Worm (Caenorhabditis elegans) whole organism, young adult: ENCODE results near the gene F40G9.7.

Experiments used
- F37B4.10 ChIP-seq: fragments of 200-800 bp; sonication (Bioruptor generic); IDR thresholded peaks from 2 replicates; pipeline ENCODE4 v1.3.6; 2022; ENCODE audit warnings: missing genetic modification characterization, missing compliant biosample characterization
- F39B2.1 ChIP-seq: fragments of 200-800 bp; sonication (Bioruptor generic); IDR thresholded peaks from 2 replicates; pipeline ENCODE4 v1.3.6; 2022; ENCODE audit warnings: missing genetic modification reagents, missing genetic modification characterization, missing compliant biosample characterization
- F55B11.4 ChIP-seq: sonication (generic microtip); optimal IDR thresholded peaks from 2 replicates; lab custom pipeline; 2016; ENCODE audit warnings: missing compliant biosample characterization, missing genetic modification characterization, borderline replicate concordance; ENCODE audit not compliant: insufficient read depth
- F57C9.4 ChIP-seq: sonication (generic microtip); optimal IDR thresholded peaks from 2 replicates; lab custom pipeline; 2017; ENCODE audit warnings: mild to moderate bottlenecking, missing genetic modification characterization, missing compliant biosample characterization
- T26A5.8 ChIP-seq: sonication (generic microtip); optimal IDR thresholded peaks from 2 replicates; lab custom pipeline; 2016; ENCODE audit warnings: missing genetic modification characterization, missing compliant biosample characterization
- Y79H2A.3 ChIP-seq: fragments of 200-800 bp; sonication (Bioruptor generic); conservative IDR thresholded peaks from 2 replicates; pipeline ENCODE4 v1.3.6; 2022; ENCODE audit warnings: missing genetic modification reagents, missing genetic modification characterization, missing compliant biosample characterization
- akir-1 ChIP-seq: fragments of 200-800 bp; sonication (Bioruptor generic); optimal IDR thresholded peaks from 2 replicates; lab custom pipeline; 2018; ENCODE audit warnings: mild to moderate bottlenecking, missing genetic modification characterization, moderate library complexity, missing compliant biosample characterization
- ama-1 ChIP-seq, 3 experiments: fragments of 150-350 bp in 1 of 3; sonication (generic microtip) in 2 of 3; optimal IDR thresholded peaks; 2 replicates each; lab custom pipeline; 2014 to 2018; ENCODE audit warnings: missing biosample characterization in 2 of 3, missing genetic modification characterization in 2 of 3, missing genetic modification reagents in 2 of 3
- atf-7 ChIP-seq: sonication (generic microtip); optimal IDR thresholded peaks from 2 replicates; lab custom pipeline; 2017; ENCODE audit warnings: mild to moderate bottlenecking, missing genetic modification characterization, missing compliant biosample characterization
- athp-1 ChIP-seq: sonication (generic microtip); optimal IDR thresholded peaks from 2 replicates; lab custom pipeline; 2017; ENCODE audit warnings: mild to moderate bottlenecking, missing genetic modification characterization, missing compliant biosample characterization
- attf-5 ChIP-seq: fragments of 200-800 bp; sonication (Bioruptor generic); optimal IDR thresholded peaks from 2 replicates; lab custom pipeline; 2018; ENCODE audit warnings: mild to moderate bottlenecking, missing genetic modification characterization, missing compliant biosample characterization
- ekl-4 ChIP-seq: fragments of 200-800 bp; sonication (Bioruptor generic); IDR thresholded peaks from 2 replicates; pipeline ENCODE4 v1.3.6; 2022; ENCODE audit warnings: missing genetic modification reagents, missing genetic modification characterization, missing compliant biosample characterization
- him-1 ChIP-seq: sonication (generic microtip); optimal IDR thresholded peaks from 2 replicates; lab custom pipeline; 2016; ENCODE audit warnings: missing genotype, missing genetic modification reagents, missing genetic modification characterization, missing compliant biosample characterization
- hlh-12 ChIP-seq: sonication (generic microtip); optimal IDR thresholded peaks from 2 replicates; lab custom pipeline; 2016; ENCODE audit warnings: missing genetic modification characterization, missing compliant biosample characterization
- hrde-1 ChIP-seq: sonication (generic microtip); optimal IDR thresholded peaks from 2 replicates; lab custom pipeline; 2016; ENCODE audit warnings: missing genetic modification characterization, mild to moderate bottlenecking, missing compliant biosample characterization, moderate library complexity, missing genotype, missing genetic modification reagents, borderline replicate concordance
- hsf-1 ChIP-seq: fragments of 200-800 bp; sonication (Bioruptor generic); IDR thresholded peaks from 2 replicates; pipeline ENCODE4 v1.3.6; 2022; ENCODE audit warnings: missing genetic modification reagents, missing genetic modification characterization, missing compliant biosample characterization
- let-607 ChIP-seq, 2 experiments: fragments of 200-800 bp in 1 of 2; sonication (Bioruptor generic) in 1 of 2; sonication (generic microtip) in 1 of 2; optimal IDR thresholded peaks; 2 replicates each; lab custom pipeline; 2016 to 2018; ENCODE audit warnings: mild to moderate bottlenecking in 2 of 2, missing compliant biosample characterization in 2 of 2, missing genetic modification characterization in 2 of 2, moderate library complexity in 2 of 2, missing genotype in 1 of 2
- lsl-1 ChIP-seq: fragments of 200-800 bp; sonication (Bioruptor generic); optimal IDR thresholded peaks from 2 replicates; lab custom pipeline; 2018; ENCODE audit warnings: mild to moderate bottlenecking, missing genetic modification characterization, moderate library complexity, missing compliant biosample characterization
- lsy-27 ChIP-seq: sonication (generic microtip); optimal IDR thresholded peaks from 2 replicates; lab custom pipeline; 2017; ENCODE audit warnings: missing genetic modification characterization, mild to moderate bottlenecking, missing compliant biosample characterization, antibody characterized with exemption, missing genotype, borderline replicate concordance; ENCODE audit not compliant: insufficient read depth
- madf-8 ChIP-seq: fragments of 200-800 bp; sonication (Bioruptor generic); conservative IDR thresholded peaks from 2 replicates; pipeline ENCODE4 v1.3.6; 2022; ENCODE audit warnings: missing genetic modification reagents, missing genetic modification characterization, missing compliant biosample characterization
- mxl-1 ChIP-seq: sonication (generic microtip); optimal IDR thresholded peaks from 2 replicates; lab custom pipeline; 2016; ENCODE audit warnings: missing genetic modification characterization, missing compliant biosample characterization
- nhr-120 ChIP-seq: fragments of 200-800 bp; sonication (Bioruptor generic); IDR thresholded peaks from 2 replicates; pipeline ENCODE4 v1.3.6; 2022; ENCODE audit warnings: missing genetic modification characterization, missing compliant biosample characterization
- nhr-179 ChIP-seq: sonication (generic microtip); optimal IDR thresholded peaks from 2 replicates; lab custom pipeline; 2016; ENCODE audit warnings: mild to moderate bottlenecking, missing genetic modification characterization, missing compliant biosample characterization
- zfh-2 ChIP-seq: fragments of 200-800 bp; sonication (Bioruptor generic); conservative IDR thresholded peaks from 2 replicates; pipeline ENCODE4 v1.3.6; 2022; ENCODE audit warnings: missing genetic modification reagents, missing genetic modification characterization, missing compliant biosample characterization
- zim-3 ChIP-seq: sonication (generic microtip); optimal IDR thresholded peaks from 2 replicates; lab custom pipeline; 2017; ENCODE audit warnings: mild to moderate bottlenecking, missing genetic modification characterization, moderate library complexity, missing compliant biosample characterization
- ztf-28 ChIP-seq: fragments of 200-800 bp; sonication (Bioruptor generic); IDR thresholded peaks from 2 replicates; pipeline ENCODE4 v1.3.6; 2022; ENCODE audit warnings: missing genetic modification reagents, missing genetic modification characterization, missing compliant biosample characterization

F40G9.7 gene

ce11 chrIII:208793-209694 is 43.6 kb downstream of the F40G9.7 start:
- TF ChIP-seq hlh-12, result no peak
- no peak for TF ChIP-seq ama-1 (optimal IDR thresholded peaks at IDR 0.05; lab: Kevin White, UChicago)
- TF ChIP-seq ama-1 (GFP tag; optimal IDR thresholded peaks at IDR 0.05; lab: Kevin White, UChicago), result no peak
- TF ChIP-seq Y79H2A.3 (GFP tag; lab: Robert Waterston, UW), result no peak
- no peak for TF ChIP-seq madf-8 (GFP tag; lab: Robert Waterston, UW)
- TF ChIP-seq lsl-1 (GFP tag; lab: Kevin White, UChicago), result no peak
- TF ChIP-seq him-1, result no peak
- TF ChIP-seq zfh-2, result no peak
- no peak for TF ChIP-seq hsf-1 (GFP tag; lab: Robert Waterston, UW)
- TF ChIP-seq nhr-120 (GFP tag; lab: Robert Waterston, UW), result no peak
- no peak for TF ChIP-seq atf-7 (tag; lab: Kevin White, UChicago)

- no peak for TF ChIP-seq ekl-4
- no peak for TF ChIP-seq akir-1
- no peak for TF ChIP-seq hrde-1 (tag; lab: Kevin White, UChicago)
- TF ChIP-seq mxl-1 (tag; lab: Kevin White, UChicago), result no peak
- no peak for TF ChIP-seq ztf-28 (GFP tag; lab: Robert Waterston, UW)
- TF ChIP-seq nhr-120 (GFP tag; lab: Robert Waterston, UW), result no peak
- no peak for TF ChIP-seq let-607 (tag; optimal IDR thresholded peaks at IDR 0.05; lab: Kevin White, UChicago)
- TF ChIP-seq F57C9.4, result no peak
- no peak for TF ChIP-seq F37B4.10 (GFP tag; lab: Robert Waterston, UW)
- no peak for TF ChIP-seq F55B11.4 (tag; lab: Kevin White, UChicago)
Measured at ce11 chrIII:209695-210091, 44.2 kb downstream of the F40G9.7 start, which contains the start of gene klp-20. Gene klp-20 (plus strand): TSS chrIII:209992.

ce11 chrIII:211387-211786 is 45.9 kb downstream of the F40G9.7 start:
- TF ChIP-seq athp-1 (tag; lab: Kevin White, UChicago), result no peak
- TF ChIP-seq attf-5 (GFP tag; lab: Kevin White, UChicago), result no peak
- TF ChIP-seq nhr-179, result no peak
- no peak for TF ChIP-seq him-1
- no peak for TF ChIP-seq zim-3 (tag; lab: Kevin White, UChicago)
- no peak for TF ChIP-seq lsy-27 (tag; lab: Kevin White, UChicago)
- TF ChIP-seq T26A5.8 (tag; lab: Kevin White, UChicago), result no peak
- no peak for TF ChIP-seq ama-1 (optimal IDR thresholded peaks at IDR 0.05; lab: Kevin White, UChicago)
- TF ChIP-seq ama-1 (GFP tag; optimal IDR thresholded peaks at IDR 0.05; lab: Kevin White, UChicago), result no peak
- no peak for TF ChIP-seq F39B2.1 (GFP tag; lab: Robert Waterston, UW)
- TF ChIP-seq let-607 (tag; optimal IDR thresholded peaks at IDR 0.05; lab: Kevin White, UChicago), result no peak
- TF ChIP-seq, all 124 proteins: peak for 0
